Fruit fly (Drosophila melanogaster): ENCODE data around the gene CG9775.

DNA sequence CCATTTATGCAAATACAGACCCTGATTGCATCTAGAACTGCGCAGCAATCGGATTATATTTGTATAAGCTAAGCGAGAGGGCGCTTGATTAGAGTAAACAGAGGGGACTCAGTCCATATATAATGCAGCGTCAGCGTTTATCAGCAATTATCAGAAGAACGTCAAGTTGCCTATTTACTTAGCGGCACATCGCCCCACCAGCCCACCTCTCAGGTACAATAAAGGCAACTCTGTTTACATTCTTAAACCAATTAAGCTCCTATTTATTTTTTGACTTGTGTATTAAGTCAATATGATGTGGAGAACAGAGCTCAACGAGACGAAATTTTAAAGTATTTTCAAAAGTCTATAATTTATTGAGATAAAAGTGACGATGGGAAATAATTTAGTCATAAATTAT is 23.3 kb upstream of the CG9775 start:
- TF ChIP-seq Myc (optimal IDR thresholded peaks at IDR 0.05): no peak
- no peak for TF ChIP-seq h (optimal IDR thresholded peaks at IDR 0.05)

Data from Kc167 (cell line).